Fruit fly (Drosophila melanogaster) Kc167 (cell line): ENCODE measurements around the gene CG15473.

Experiments used
- Myc ChIP-seq: fragments of >200 bp; optimal IDR thresholded peaks from 2 replicates; lab custom pipeline; 2017; ENCODE audit warnings: missing external identifiers
- Sin3A ChIP-seq: fragments of >200 bp; optimal IDR thresholded peaks from 2 replicates; lab custom pipeline; 2018; ENCODE audit warnings: missing external identifiers
- h ChIP-seq: fragments of >200 bp; optimal IDR thresholded peaks from 3 replicates; lab custom pipeline; 2018; ENCODE audit warnings: missing external identifiers
- insv ChIP-seq: fragments of >200 bp; optimal IDR thresholded peaks from 3 replicates; lab custom pipeline; 2018; ENCODE audit warnings: missing external identifiers
- psq ChIP-seq: fragments of >200 bp; optimal IDR thresholded peaks from 2 replicates; lab custom pipeline; 2017; ENCODE audit warnings: missing external identifiers
- ttk ChIP-seq: sonication (Bioruptor generic); optimal IDR thresholded peaks from 2 replicates; lab custom pipeline; 2017; ENCODE audit warnings: missing external identifiers

Gene CG15473

dm6 chrX:4654397-4654796, at the start of gene CG15473:
CG15473 (minus strand) TSS chrX:4654497.
- TF ChIP-seq h (lab: Kevin White, UChicago) (no peak), insv (no peak), Sin3A (lab: Kevin White, UChicago) (no peak), psq (no peak), ttk (lab: Kevin White, UChicago) (no peak), Myc (lab: Kevin White, UChicago) (no peak)

DNA sequence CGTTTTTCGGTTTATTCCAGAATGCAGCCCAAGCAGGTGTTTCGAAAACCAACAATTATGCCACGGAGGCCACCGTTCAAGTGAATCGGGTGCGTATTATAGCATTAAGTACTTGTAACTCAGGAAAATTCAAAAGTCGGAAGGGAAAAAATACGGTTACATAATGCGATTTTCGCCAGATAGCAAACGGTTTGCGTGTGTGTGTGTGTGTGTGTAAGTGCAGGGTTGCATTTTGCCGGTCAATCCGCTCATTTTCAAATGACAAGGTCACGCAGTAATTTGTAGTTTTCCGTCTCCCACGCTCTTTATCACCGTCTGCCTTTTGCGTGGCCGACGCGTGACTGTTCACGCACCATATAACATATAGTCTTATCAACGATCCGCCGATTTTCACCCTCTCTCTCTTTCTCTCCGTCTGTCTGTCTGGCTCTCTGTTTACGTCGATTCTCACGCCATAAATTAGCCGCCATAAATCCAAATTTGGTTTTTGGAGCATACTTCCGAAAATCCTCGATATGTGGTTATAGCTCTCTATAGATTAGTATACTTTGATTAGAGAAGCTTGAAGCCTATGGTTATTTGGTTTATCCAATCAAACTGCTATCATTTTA, 48.6 kb upstream of the CG15473 start:
- TF ChIP-seq Myc (lab: Kevin White, UChicago) (no peak), insv (no peak), psq (no peak)

DNA sequence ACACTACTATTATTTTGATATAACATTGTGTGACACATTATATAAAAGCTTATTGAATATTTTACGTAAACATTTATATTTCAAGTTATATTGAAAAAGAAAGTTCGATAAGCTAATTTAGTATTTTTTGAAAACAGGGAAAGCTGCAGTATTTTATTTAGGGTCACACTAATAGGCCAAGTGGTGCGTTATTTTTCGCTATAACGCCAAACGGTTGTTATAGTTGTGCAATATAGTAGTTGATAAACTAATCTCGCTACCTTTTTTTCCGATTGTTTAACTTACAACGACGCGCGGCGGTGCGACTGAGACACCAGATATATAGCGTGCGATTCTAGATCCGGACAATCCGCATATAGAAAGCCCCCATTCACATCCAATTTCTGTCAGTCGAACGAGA, 47.8 kb upstream of the CG15473 start, which contains the start of gene Pdha:
Pdha (plus strand) TSS at position 167 of the 400 bp plus-strand sequence.
- no peak for TF ChIP-seq insv
- TF ChIP-seq psq = no peak
- TF ChIP-seq Sin3A (lab: Kevin White, UChicago) = no peak
- no peak for TF ChIP-seq h (lab: Kevin White, UChicago)
- TF ChIP-seq ttk (lab: Kevin White, UChicago) = no peak
- TF ChIP-seq Myc (lab: Kevin White, UChicago) = no peak

- TF ChIP-seq Myc (lab: Kevin White, UChicago) (no peak), ttk (lab: Kevin White, UChicago) (no peak), Sin3A (lab: Kevin White, UChicago) (no peak), insv (no peak), psq (no peak), h (lab: Kevin White, UChicago) (no peak)
These were observed 45.5 kb upstream of the CG15473 start for dm6 chrX:4699775-4700174.

DNA sequence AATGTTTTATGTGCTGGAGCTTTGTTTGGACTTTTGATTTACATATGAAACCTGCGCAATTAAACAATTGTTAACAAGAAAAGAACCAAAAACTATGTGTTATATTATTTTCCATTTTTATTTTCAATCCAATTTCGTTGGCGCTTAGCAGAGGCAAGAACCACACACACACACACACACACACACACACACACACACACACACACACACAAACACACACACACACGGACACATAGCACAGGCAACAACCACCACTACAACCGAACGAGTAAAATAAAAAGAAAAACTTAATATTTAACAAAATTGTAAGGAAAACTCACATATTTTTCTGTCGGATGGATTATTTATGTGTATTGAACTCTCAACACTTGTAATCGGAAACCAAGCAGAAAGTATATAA, 45.1 kb upstream of the CG15473 start:
- TF ChIP-seq Myc (lab: Kevin White, UChicago) (no peak), psq (no peak), insv (no peak), ttk (lab: Kevin White, UChicago) (no peak), h (lab: Kevin White, UChicago) (no peak), Sin3A (lab: Kevin White, UChicago) (no peak)

dm6 chrX:4694104-4694503, 39.8 kb upstream of the CG15473 start:
- TF ChIP-seq h (lab: Kevin White, UChicago) (no peak), psq (no peak), insv (no peak), Myc (lab: Kevin White, UChicago) (no peak), ttk (lab: Kevin White, UChicago) (no peak), Sin3A (lab: Kevin White, UChicago) (no peak)

dm6 chrX:4692963-4693362, 38.7 kb upstream of the CG15473 start:
- TF ChIP-seq psq (no peak), Sin3A (lab: Kevin White, UChicago) (no peak), Myc (lab: Kevin White, UChicago) (no peak), h (lab: Kevin White, UChicago) (no peak), ttk (lab: Kevin White, UChicago) (no peak), insv (no peak)

DNA sequence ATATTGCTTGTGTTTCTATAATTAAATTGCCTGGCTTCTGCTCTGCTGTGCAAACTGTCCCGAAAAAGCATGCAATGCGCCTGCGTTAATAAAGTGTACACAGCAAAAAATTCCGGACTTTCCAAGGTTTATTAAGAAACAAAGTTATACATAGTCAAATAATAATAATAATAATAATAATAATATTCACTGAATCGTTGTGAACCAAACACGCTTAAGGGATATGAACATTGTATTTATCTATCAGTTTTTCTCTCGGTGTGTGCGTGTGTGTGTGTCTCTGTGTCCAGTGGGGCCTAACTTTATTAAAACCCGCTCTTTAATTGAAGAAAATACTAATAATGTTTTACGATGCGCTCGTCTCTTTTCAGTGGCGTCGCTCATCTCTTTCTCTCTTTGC, 36.9 kb upstream of the CG15473 start:
- TF ChIP-seq ttk (lab: Kevin White, UChicago) (no peak), psq (no peak), Sin3A (lab: Kevin White, UChicago) (no peak), insv (no peak), h (lab: Kevin White, UChicago) (no peak), Myc (lab: Kevin White, UChicago) (no peak)

- no peak for TF ChIP-seq psq
- TF ChIP-seq insv = no peak
- TF ChIP-seq Sin3A (lab: Kevin White, UChicago) = no peak
- TF ChIP-seq ttk (lab: Kevin White, UChicago) = no peak
- TF ChIP-seq h (lab: Kevin White, UChicago) = no peak
- no peak for TF ChIP-seq Myc (lab: Kevin White, UChicago)
These were observed 36.5 kb upstream of the CG15473 start for dm6 chrX:4690767-4691166.

DNA sequence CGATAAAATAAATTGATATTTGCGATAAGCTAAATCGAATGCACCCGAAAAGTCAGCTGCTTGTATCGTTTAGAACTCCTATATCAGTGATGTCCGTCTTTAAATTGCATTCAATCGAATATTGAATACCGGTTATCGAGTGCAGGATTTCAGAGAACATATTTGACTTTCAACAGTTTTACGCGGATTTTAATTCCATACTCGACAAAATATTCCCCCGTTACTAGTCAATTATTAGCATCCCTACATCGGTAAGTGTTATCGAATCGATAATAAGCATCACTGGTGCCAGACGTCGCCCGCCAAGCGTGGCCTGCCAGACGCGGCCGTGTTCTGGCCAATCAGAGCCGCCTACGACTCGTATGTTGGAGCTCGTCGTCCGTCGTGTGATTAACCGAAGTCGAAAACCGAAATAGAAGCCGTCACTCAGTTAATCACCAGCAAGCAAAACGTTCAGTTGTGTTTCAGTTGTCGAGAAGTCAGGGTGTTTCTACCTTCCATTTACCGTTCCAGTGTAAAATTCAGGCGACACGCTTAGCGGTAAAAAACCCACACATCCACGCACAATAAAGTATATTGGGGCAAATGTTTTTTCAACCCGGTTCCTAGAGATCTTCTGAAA, 33.6 kb upstream of the CG15473 start, which contains the start of gene ctp:
ctp (plus strand) TSS at position 23 of the 622 bp plus-strand sequence.
- TF ChIP-seq ttk (lab: Kevin White, UChicago) = no peak
- TF ChIP-seq psq = peak; percentile 95
- TF ChIP-seq insv = no peak

DNA sequence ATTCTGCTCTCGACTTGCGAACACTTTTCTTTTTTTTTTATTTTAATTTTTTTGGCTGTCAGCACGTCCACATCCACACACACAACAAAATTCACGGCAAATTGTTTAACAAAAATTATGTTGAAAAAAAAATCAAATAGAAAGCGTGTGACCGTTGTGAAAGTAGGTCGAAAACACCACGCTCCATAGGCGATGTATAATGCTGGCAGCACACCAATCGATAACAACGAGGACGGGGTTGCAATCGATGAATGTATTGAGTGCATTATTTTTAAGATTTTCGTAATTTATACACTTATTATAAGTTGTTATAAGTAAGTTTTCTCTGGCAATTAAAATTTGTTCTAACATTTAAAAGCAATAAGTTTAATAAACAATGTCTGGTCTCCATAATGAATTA, 32.4 kb upstream of the CG15473 start, which contains the start of gene Pp2C1:
Pp2C1 (minus strand) TSS at position 181 of the 400 bp plus-strand sequence.
- TF ChIP-seq Myc (lab: Kevin White, UChicago) (no peak), insv (no peak), Sin3A (lab: Kevin White, UChicago) (no peak), ttk (lab: Kevin White, UChicago) (no peak), psq (no peak), h (lab: Kevin White, UChicago) (no peak)

- TF ChIP-seq psq (no peak), Myc (lab: Kevin White, UChicago) (no peak), Sin3A (lab: Kevin White, UChicago) (no peak), ttk (lab: Kevin White, UChicago) (no peak), h (lab: Kevin White, UChicago) (no peak), insv (no peak)
These were observed 31.9 kb upstream of the CG15473 start for dm6 chrX:4686150-4686549.
